Fruit fly (Drosophila melanogaster) whole organism, adult: Measurements from ENCODE around the gene CG12948.

Experiments
- CG11617 ChIP-seq: fragments of 200-800 bp; sonication (Bioruptor generic); optimal IDR thresholded peaks from 2 replicates; lab custom pipeline; 2017; ENCODE audit warnings: mild to moderate bottlenecking, missing biosample characterization, missing genetic modification reagents, missing genetic modification characterization
- CG12768 ChIP-seq: fragments of 200-800 bp; sonication (Bioruptor generic); optimal IDR thresholded peaks from 2 replicates; lab custom pipeline; 2017; ENCODE audit warnings: missing biosample characterization, missing genetic modification characterization, mild to moderate bottlenecking, moderate library complexity, missing genetic modification reagents
- CG14711 ChIP-seq: fragments of 200-800 bp; sonication (Bioruptor generic); optimal IDR thresholded peaks from 2 replicates; lab custom pipeline; 2018; ENCODE audit warnings: missing biosample characterization, mild to moderate bottlenecking, missing genetic modification characterization, moderate library complexity
- CG1620 ChIP-seq: fragments of 200-800 bp; sonication (Bioruptor generic); optimal IDR thresholded peaks from 2 replicates; lab custom pipeline; 2016; ENCODE audit warnings: missing biosample characterization, missing genetic modification characterization
- CG33017 ChIP-seq: fragments of 200-800 bp; sonication (Bioruptor generic); optimal IDR thresholded peaks from 2 replicates; lab custom pipeline; 2018; ENCODE audit warnings: missing biosample characterization, mild to moderate bottlenecking, missing genetic modification characterization, moderate library complexity
- CG5204 ChIP-seq: fragments of 200-800 bp; sonication (Bioruptor generic); optimal IDR thresholded peaks from 2 replicates; lab custom pipeline; 2016; ENCODE audit warnings: missing biosample characterization, missing genetic modification characterization
- CG7045 ChIP-seq: fragments of 200-800 bp; sonication (Bioruptor generic); optimal IDR thresholded peaks from 2 replicates; lab custom pipeline; 2017; ENCODE audit warnings: missing biosample characterization, mild to moderate bottlenecking, missing genetic modification characterization
- CG7101 ChIP-seq: fragments of 200-800 bp; sonication (Bioruptor generic); optimal IDR thresholded peaks from 2 replicates; lab custom pipeline; 2018; ENCODE audit warnings: missing biosample characterization, mild to moderate bottlenecking, missing genetic modification characterization, moderate library complexity
- Clk ChIP-seq: fragments of 200-800 bp; sonication (Bioruptor generic); optimal IDR thresholded peaks from 2 replicates; lab custom pipeline; 2017; ENCODE audit warnings: missing biosample characterization, missing genetic modification characterization
- Crg-1 ChIP-seq: fragments of 200-800 bp; sonication (Bioruptor generic); optimal IDR thresholded peaks from 2 replicates; lab custom pipeline; 2016; ENCODE audit warnings: missing biosample characterization, missing genetic modification characterization
- Hr96 ChIP-seq: fragments of 200-800 bp; sonication (Bioruptor generic); optimal IDR thresholded peaks from 2 replicates; lab custom pipeline; 2016; ENCODE audit warnings: missing biosample characterization, missing genetic modification characterization
- Mnt ChIP-seq: fragments of 200-800 bp; sonication (Bioruptor generic); optimal IDR thresholded peaks from 2 replicates; lab custom pipeline; 2016; ENCODE audit warnings: missing biosample characterization, mild to moderate bottlenecking, missing genetic modification characterization
- bab1 ChIP-seq: fragments of 200-800 bp; sonication (Bioruptor generic); optimal IDR thresholded peaks from 3 replicates; lab custom pipeline; 2019; ENCODE audit warnings: missing biosample characterization, mild to moderate bottlenecking, missing genetic modification characterization, moderate library complexity
- cic ChIP-seq: fragments of 200-800 bp; sonication (Bioruptor generic); optimal IDR thresholded peaks from 2 replicates; lab custom pipeline; 2017; ENCODE audit warnings: missing biosample characterization, mild to moderate bottlenecking, missing genetic modification characterization, moderate library complexity
- cnc ChIP-seq, 2 experiments: fragments of >200 bp; optimal IDR thresholded peaks; 2 replicates each; lab custom pipeline; 2017
- kay ChIP-seq: fragments of 200-800 bp; sonication (Bioruptor generic); peaks from one replicate; lab custom pipeline; 2016; ENCODE audit warnings: missing biosample characterization, missing genetic modification characterization, borderline replicate concordance
- ovo ChIP-seq: fragments of 200-800 bp; sonication (Bioruptor generic); optimal IDR thresholded peaks from 2 replicates; lab custom pipeline; 2016; ENCODE audit warnings: missing biosample characterization, missing genetic modification characterization
- pad ChIP-seq: fragments of 200-800 bp; sonication (Bioruptor generic); optimal IDR thresholded peaks from 3 replicates; lab custom pipeline; 2017; ENCODE audit warnings: missing biosample characterization, missing genetic modification characterization, mild to moderate bottlenecking, moderate library complexity, missing genetic modification reagents
- tj ChIP-seq: fragments of 200-800 bp; sonication (Bioruptor generic); optimal IDR thresholded peaks from 3 replicates; lab custom pipeline; 2017; ENCODE audit warnings: missing biosample characterization, mild to moderate bottlenecking, missing genetic modification characterization, moderate library complexity
- toe ChIP-seq: fragments of 200-800 bp; sonication (Bioruptor generic); optimal IDR thresholded peaks from 2 replicates; lab custom pipeline; 2016; ENCODE audit warnings: missing biosample characterization, missing genetic modification characterization

Gene CG12948

DNA sequence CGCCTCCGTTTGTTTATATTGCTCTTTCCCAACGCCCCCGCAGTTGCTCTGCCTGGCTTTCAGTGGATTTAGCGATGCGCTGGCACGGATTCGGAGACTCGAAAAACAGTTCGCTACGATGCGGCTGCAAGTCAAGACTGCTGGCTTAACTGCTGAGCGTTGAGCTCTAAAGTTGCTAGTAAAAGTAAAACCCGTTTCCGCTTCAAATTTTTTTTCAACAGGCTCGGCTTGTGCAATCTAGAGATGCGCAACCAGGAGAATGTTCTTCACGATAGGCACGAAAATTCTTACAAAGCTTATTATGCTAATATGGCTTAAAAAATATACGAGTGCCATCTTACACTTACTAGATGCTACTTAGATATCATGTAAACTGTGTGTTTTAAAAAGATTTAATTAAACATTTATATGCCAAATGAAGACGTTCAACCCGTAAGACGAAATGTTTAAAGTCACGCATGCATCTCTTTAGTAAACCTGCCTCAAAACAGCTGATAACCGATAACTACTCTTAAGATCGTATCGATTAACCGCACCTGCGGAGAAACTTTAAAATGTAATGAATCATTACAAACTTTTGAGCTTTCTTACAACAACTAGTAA lies at the start of gene CG12948:
TSS of gene CG12948 (minus strand) at position 473 of the 603 bp plus-strand sequence.
- TF ChIP-seq Hr96 (no peak), CG7045 (peak; percentile 27), CG11617 (GFP tag; lab: Kevin White, UChicago) (peak; percentile 61), tj (GFP tag; lab: Kevin White, UChicago) (peak; percentile 43), kay (no peak), cnc (optimal IDR thresholded peaks at IDR 0.05; lab: Kevin White, UChicago) (no peak), bab1 (GFP tag; lab: Kevin White, UChicago) (peak; percentile 68), CG7101 (tag; lab: Kevin White, UChicago) (peak; percentile 77), toe (GFP tag; lab: Kevin White, UChicago) (no peak), CG5204 (GFP tag; lab: Kevin White, UChicago) (no peak), CG1620 (GFP tag; lab: Kevin White, UChicago) (peak; percentile 65), Mnt (GFP tag; lab: Kevin White, UChicago) (peak; percentile 61), ovo (no peak), pad (GFP tag; lab: Kevin White, UChicago) (peak; percentile 40), CG12768 (peak; percentile 36), cic (GFP tag; lab: Kevin White, UChicago) (peak; percentile 9), CG14711 (tag; lab: Kevin White, UChicago) (peak; percentile 63), Clk (no peak), Crg-1 (peak; percentile 43), CG33017 (peak; percentile 64)

DNA sequence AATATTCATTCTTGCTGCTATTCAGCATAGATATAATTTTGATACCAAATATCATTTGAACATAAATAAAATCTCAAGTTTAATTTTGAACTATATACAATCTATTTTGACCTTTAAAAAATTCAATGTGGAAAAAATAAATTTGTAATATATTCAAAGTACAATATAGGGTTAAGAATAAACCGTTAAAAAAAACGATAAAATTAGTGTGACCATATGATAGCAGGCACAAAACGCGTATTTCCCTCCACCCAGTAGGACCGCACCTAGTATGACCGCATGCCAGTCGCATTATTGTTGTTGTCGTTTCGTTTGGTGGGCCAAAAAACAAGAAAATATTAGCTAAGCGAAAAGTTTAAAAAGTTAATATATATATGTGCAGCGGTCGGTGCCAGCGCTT lies 45.5 kb upstream of the CG12948 start, which contains the start of gene CG8516:
TSS of gene CG8516 (plus strand) at position 278 of the 400 bp plus-strand sequence.
- TF ChIP-seq kay = no peak
- no peak for TF ChIP-seq CG1620 (GFP tag; lab: Kevin White, UChicago)
- no peak for TF ChIP-seq Hr96
- peak; percentile 37 for TF ChIP-seq CG7101 (tag; lab: Kevin White, UChicago)
- TF ChIP-seq CG33017 = peak; percentile 28
- no peak for TF ChIP-seq CG12768
- TF ChIP-seq CG11617 (GFP tag; lab: Kevin White, UChicago) = peak; percentile 26
- TF ChIP-seq bab1 (GFP tag; lab: Kevin White, UChicago) = peak; percentile 4
- peak; percentile 29 for TF ChIP-seq tj (GFP tag; lab: Kevin White, UChicago)
- no peak for TF ChIP-seq CG7045
- no peak for TF ChIP-seq pad (GFP tag; lab: Kevin White, UChicago)
- TF ChIP-seq ovo = no peak
- no peak for TF ChIP-seq Crg-1
- no peak for TF ChIP-seq toe (GFP tag; lab: Kevin White, UChicago)
- no peak for TF ChIP-seq cnc (optimal IDR thresholded peaks at IDR 0.05; lab: Kevin White, UChicago)
- no peak for TF ChIP-seq Clk
- no peak for TF ChIP-seq CG5204 (GFP tag; lab: Kevin White, UChicago)
- peak; percentile 45 for TF ChIP-seq CG14711 (tag; lab: Kevin White, UChicago)
- peak; percentile 25 for TF ChIP-seq Mnt (GFP tag; lab: Kevin White, UChicago)
- no peak for TF ChIP-seq cic (GFP tag; lab: Kevin White, UChicago)

dm6 chr3R:9791177-9791806 lies 43.7 kb upstream of the CG12948 start, which contains the start of the genes CG12945 and CG8507:
Gene CG12945, minus strand, starts transcription at chr3R:9791221.
Gene CG8507, plus strand, starts transcription at chr3R:9791483.
- TF ChIP-seq toe (GFP tag; lab: Kevin White, UChicago) (no peak), Mnt (GFP tag; lab: Kevin White, UChicago) (peak; percentile 41), CG12768 (peak; percentile 52), cnc (optimal IDR thresholded peaks at IDR 0.05; lab: Kevin White, UChicago) (no peak), bab1 (GFP tag; lab: Kevin White, UChicago) (peak; percentile 79), CG14711 (tag; lab: Kevin White, UChicago) (peak; percentile 50), CG7045 (no peak), cic (GFP tag; lab: Kevin White, UChicago) (peak; percentile 44), Crg-1 (peak; percentile 74), CG7101 (tag; lab: Kevin White, UChicago) (peak; percentile 65), ovo (peak; percentile 72), tj (GFP tag; lab: Kevin White, UChicago) (peak; percentile 97), pad (GFP tag; lab: Kevin White, UChicago) (peak; percentile 55), CG11617 (GFP tag; lab: Kevin White, UChicago) (peak; percentile 56), CG1620 (GFP tag; lab: Kevin White, UChicago) (peak; percentile 72), CG33017 (peak; percentile 53), Hr96 (no peak), CG5204 (GFP tag; lab: Kevin White, UChicago) (no peak), Clk (no peak), kay (no peak)

dm6 chr3R:9784341-9785062 lies 37.0 kb upstream of the CG12948 start, which contains the start of the genes MtnA and CG8500:
Gene MtnA, minus strand, starts transcription at chr3R:9784370.
Gene CG8500, plus strand, starts transcription at chr3R:9784653.
- TF ChIP-seq CG14711 (tag; lab: Kevin White, UChicago) = no peak
- peak; percentile 3 for TF ChIP-seq pad (GFP tag; lab: Kevin White, UChicago)
- no peak for TF ChIP-seq CG33017
- TF ChIP-seq CG5204 (GFP tag; lab: Kevin White, UChicago) = no peak
- no peak for TF ChIP-seq Crg-1
- peak; percentile 67 for TF ChIP-seq bab1 (GFP tag; lab: Kevin White, UChicago)
- TF ChIP-seq Clk = no peak
- TF ChIP-seq CG7101 (tag; lab: Kevin White, UChicago) = peak; percentile 27
- TF ChIP-seq ovo = no peak
- TF ChIP-seq CG1620 (GFP tag; lab: Kevin White, UChicago) = no peak
- no peak for TF ChIP-seq CG12768
- no peak for TF ChIP-seq kay
- TF ChIP-seq CG7045 = no peak
- TF ChIP-seq tj (GFP tag; lab: Kevin White, UChicago) = no peak
- no peak for TF ChIP-seq Hr96
- peak; percentile 51 for TF ChIP-seq Mnt (GFP tag; lab: Kevin White, UChicago)
- no peak for TF ChIP-seq toe (GFP tag; lab: Kevin White, UChicago)
- peak; percentile 60 for TF ChIP-seq cic (GFP tag; lab: Kevin White, UChicago)
- TF ChIP-seq CG11617 (GFP tag; lab: Kevin White, UChicago) = no peak
- no peak for TF ChIP-seq cnc (optimal IDR thresholded peaks at IDR 0.05; lab: Kevin White, UChicago)
